Worm (Caenorhabditis elegans) whole organism, L2 larva: ENCODE measurements around the gene T28C6.8.

Experiments
- alr-1 ChIP-seq: fragments of 150-350 bp; optimal IDR thresholded peaks from 2 replicates; lab custom pipeline; 2014; ENCODE audit warnings: missing biosample characterization, missing genetic modification characterization
- blmp-1 ChIP-seq: sonication (generic microtip); optimal IDR thresholded peaks from 2 replicates; lab custom pipeline; 2017; ENCODE audit warnings: missing genetic modification characterization, mild to moderate bottlenecking, missing compliant biosample characterization, antibody characterized with exemption, moderate library complexity; ENCODE audit not compliant: insufficient read depth
- ceh-16 ChIP-seq: fragments of 150-350 bp; optimal IDR thresholded peaks from 2 replicates; lab custom pipeline; 2014; ENCODE audit warnings: missing biosample characterization, missing genetic modification characterization
- crh-2 ChIP-seq: sonication (generic microtip); optimal IDR thresholded peaks from 2 replicates; lab custom pipeline; 2017; ENCODE audit warnings: missing biosample characterization, missing genetic modification characterization
- dmd-4 ChIP-seq: sonication (generic microtip); optimal IDR thresholded peaks from 2 replicates; lab custom pipeline; 2017; ENCODE audit warnings: missing biosample characterization, missing genetic modification characterization
- fos-1 ChIP-seq: fragments of 150-350 bp; optimal IDR thresholded peaks from 2 replicates; lab custom pipeline; 2014; ENCODE audit warnings: missing biosample characterization, missing genetic modification characterization
- mdl-1 ChIP-seq, 2 experiments: fragments of 150-350 bp in 1 of 2; sonication (generic microtip) in 1 of 2; optimal IDR thresholded peaks; 2 replicates each; lab custom pipeline; 2017; ENCODE audit warnings: missing biosample characterization in 2 of 2, missing genetic modification characterization in 2 of 2
- nhr-11 ChIP-seq: fragments of 150-350 bp; optimal IDR thresholded peaks from 2 replicates; lab custom pipeline; 2014; ENCODE audit warnings: missing biosample characterization, missing genetic modification characterization
- nhr-6 ChIP-seq: fragments of 150-350 bp; optimal IDR thresholded peaks from 2 replicates; lab custom pipeline; 2014; ENCODE audit warnings: missing biosample characterization, missing genetic modification characterization
- sma-3 ChIP-seq: sonication (generic microtip); optimal IDR thresholded peaks from 2 replicates; lab custom pipeline; 2016; ENCODE audit warnings: missing genetic modification reagents, missing genetic modification characterization, missing compliant biosample characterization
- snpc-4 ChIP-seq: fragments of 150-350 bp; optimal IDR thresholded peaks from 2 replicates; lab custom pipeline; 2014; ENCODE audit warnings: missing biosample characterization, missing genetic modification characterization

DNA sequence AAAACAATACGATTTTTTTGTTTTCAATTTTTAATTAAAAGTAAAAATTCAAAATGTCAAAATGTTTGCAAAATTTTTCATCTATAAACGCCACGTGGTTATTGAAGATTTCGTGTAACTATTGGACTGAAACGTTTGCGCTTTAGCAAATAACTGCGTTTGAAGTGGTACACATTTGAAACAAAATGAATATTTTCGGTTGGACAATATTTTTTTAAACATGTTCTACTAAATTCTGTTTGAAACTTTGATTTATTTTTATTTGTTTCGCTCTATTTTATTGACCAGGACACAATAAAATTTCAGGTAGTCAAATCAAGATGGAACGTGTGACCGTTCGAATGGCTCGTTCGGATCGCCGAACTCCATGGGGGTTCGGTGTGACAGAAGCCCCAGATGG lies 21.7 kb upstream of the T28C6.8 start, which contains the start of gene alp-1:
- TF ChIP-seq alr-1 (no peak), sma-3 (GFP tag; lab: Kevin White, UChicago) (no peak), nhr-11 (tag; lab: Kevin White, UChicago) (no peak), crh-2 (tag; lab: Kevin White, UChicago) (no peak), mdl-1 (tag; optimal IDR thresholded peaks at IDR 0.05; lab: Kevin White, UChicago) (no peak), nhr-6 (no peak), fos-1 (tag; lab: Kevin White, UChicago) (no peak), blmp-1 (tag; lab: Kevin White, UChicago) (no peak), ceh-16 (tag; lab: Kevin White, UChicago) (no peak), dmd-4 (tag; lab: Kevin White, UChicago) (no peak), snpc-4 (tag; lab: Kevin White, UChicago) (no peak)
